Fruit fly (Drosophila melanogaster) whole organism, embryonic: ENCODE data around the gene JIL-1.

Experiments
- CG11723 ChIP-seq: fragments of 200-800 bp; sonication (Bioruptor generic); optimal IDR thresholded peaks from 2 replicates; lab custom pipeline; 2017; ENCODE audit warnings: missing biosample characterization, mild to moderate bottlenecking, missing genetic modification characterization
- CG1233 ChIP-seq: fragments of 200-800 bp; sonication (Bioruptor generic); optimal IDR thresholded peaks from 4 replicates; lab custom pipeline; 2018; ENCODE audit warnings: missing biosample characterization, mild to moderate bottlenecking, missing genetic modification characterization
- CG9797 ChIP-seq: fragments of 200-800 bp; sonication (Bioruptor generic); optimal IDR thresholded peaks from 3 replicates; lab custom pipeline; 2018; ENCODE audit warnings: missing biosample characterization, mild to moderate bottlenecking, missing genetic modification characterization
- MESR4 ChIP-seq: fragments of 200-800 bp; sonication (Bioruptor generic); optimal IDR thresholded peaks from 2 replicates; lab custom pipeline; 2018; ENCODE audit warnings: missing biosample characterization, mild to moderate bottlenecking, missing genetic modification characterization, moderate library complexity
- Mad ChIP-seq: fragments of 200-800 bp; sonication (Bioruptor generic); optimal IDR thresholded peaks from 2 replicates; lab custom pipeline; 2016; ENCODE audit warnings: missing biosample characterization, missing genetic modification characterization
- Six4 ChIP-seq: fragments of 200-800 bp; sonication (Bioruptor generic); optimal IDR thresholded peaks from 2 replicates; lab custom pipeline; 2016; ENCODE audit warnings: missing biosample characterization, missing genetic modification characterization
- sqz ChIP-seq: fragments of 200-800 bp; sonication (Bioruptor generic); optimal IDR thresholded peaks from 3 replicates; lab custom pipeline; 2018; ENCODE audit warnings: missing biosample characterization, mild to moderate bottlenecking, missing genetic modification characterization

DNA sequence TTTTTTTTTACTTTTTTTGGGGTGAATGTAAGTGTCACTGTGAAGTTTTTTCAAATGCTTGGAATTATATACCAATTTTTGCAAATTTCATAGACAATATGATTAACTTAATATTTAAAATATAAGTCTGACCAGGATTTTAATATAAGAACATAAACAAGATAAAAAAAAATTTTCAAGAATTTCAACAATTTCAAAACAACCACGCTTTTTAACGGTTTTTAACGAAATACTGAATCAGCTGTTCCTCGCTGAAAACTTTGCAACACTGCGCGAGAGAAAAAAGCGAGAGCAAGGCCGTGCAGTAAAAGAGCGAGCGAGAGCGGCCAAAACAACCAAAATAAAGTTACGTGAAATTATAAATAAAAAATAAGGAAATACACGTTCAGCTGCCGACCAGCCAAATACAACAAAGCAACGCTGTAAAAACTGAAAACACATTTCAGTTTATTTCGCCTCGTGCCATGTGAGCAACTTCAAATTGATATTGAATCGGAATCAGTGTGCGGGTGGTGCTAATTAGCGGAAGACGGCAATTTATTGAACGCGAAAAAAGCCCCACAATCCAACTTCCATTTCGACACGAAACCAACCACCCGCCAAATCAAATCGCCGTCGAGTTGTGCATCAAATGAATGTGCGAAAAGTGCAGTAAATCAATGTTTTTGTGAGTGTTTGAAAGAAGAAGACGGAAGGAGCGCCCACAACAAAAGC, 3.4 kb upstream of the JIL-1 start, which contains the start of the genes CG46439, Iyd and CG33947:
- no peak for TF ChIP-seq CG1233 (GFP tag; lab: Kevin White, UChicago)
- TF ChIP-seq Six4 (GFP tag; lab: Kevin White, UChicago) = no peak
- no peak for TF ChIP-seq Mad (GFP tag; lab: Kevin White, UChicago)
- TF ChIP-seq MESR4 (GFP tag; lab: Kevin White, UChicago) = peak; percentile 37
- TF ChIP-seq sqz (GFP tag; lab: Kevin White, UChicago) = peak; percentile 60
- peak; percentile 32 for TF ChIP-seq CG9797 (GFP tag; lab: Kevin White, UChicago)
- no peak for TF ChIP-seq CG11723
